Worm (Caenorhabditis elegans) whole organism, early embryonic: ENCODE measurements around the gene F43C11.10.
A peak's percentile ranks its signal among the peaks of the same experiment; 100 is the strongest.

ENCODE experiments used
- B0310.2 ChIP-seq: sonication (generic microtip); optimal IDR thresholded peaks from 2 replicates; lab custom pipeline; 2016; ENCODE audit warnings: mild to moderate bottlenecking, missing genetic modification characterization, missing compliant biosample characterization
- F13C5.2 ChIP-seq: sonication (generic microtip); optimal IDR thresholded peaks from 2 replicates; lab custom pipeline; 2017; ENCODE audit warnings: mild to moderate bottlenecking, missing genetic modification characterization, inconsistent platforms, missing compliant biosample characterization
- aly-1 ChIP-seq: sonication (generic microtip); optimal IDR thresholded peaks from 2 replicates; lab custom pipeline; 2016; ENCODE audit warnings: missing genetic modification characterization, missing compliant biosample characterization
- ama-1 ChIP-seq: fragments of 150-350 bp; optimal IDR thresholded peaks from 2 replicates; lab custom pipeline; 2014
- ceh-13 ChIP-seq: fragments of 200-800 bp; sonication (Bioruptor generic); optimal IDR thresholded peaks from 2 replicates; lab custom pipeline; 2018; ENCODE audit warnings: mild to moderate bottlenecking, missing genetic modification characterization, missing compliant biosample characterization
- ceh-36 ChIP-seq: sonication (generic microtip); optimal IDR thresholded peaks from 2 replicates; lab custom pipeline; 2016; ENCODE audit warnings: missing genetic modification characterization, inconsistent platforms, missing compliant biosample characterization
- ets-7 ChIP-seq: sonication (generic microtip); optimal IDR thresholded peaks from 2 replicates; lab custom pipeline; 2016; ENCODE audit warnings: missing genotype, missing genetic modification characterization, missing compliant biosample characterization
- flt-1 ChIP-seq: fragments of 200-800 bp; sonication (Bioruptor generic); IDR thresholded peaks from 2 replicates; pipeline ENCODE4 v1.3.6; 2022; ENCODE audit warnings: missing genetic modification characterization, missing compliant biosample characterization
- hmbx-1 ChIP-seq: sonication (generic microtip); optimal IDR thresholded peaks from 2 replicates; lab custom pipeline; 2016; ENCODE audit warnings: mild to moderate bottlenecking, missing genetic modification characterization, missing compliant biosample characterization
- hmg-4 ChIP-seq: fragments of 200-800 bp; sonication (Bioruptor generic); optimal IDR thresholded peaks from 2 replicates; lab custom pipeline; 2018; ENCODE audit warnings: mild to moderate bottlenecking, missing genetic modification characterization, missing compliant biosample characterization
- hnd-1 ChIP-seq: sonication (generic microtip); optimal IDR thresholded peaks from 2 replicates; lab custom pipeline; 2016; ENCODE audit warnings: missing genetic modification characterization, missing compliant biosample characterization
- pes-1 ChIP-seq: fragments of 200-800 bp; sonication (Bioruptor generic); IDR thresholded peaks from 2 replicates; pipeline ENCODE4 v1.3.6; 2022; ENCODE audit warnings: missing genetic modification reagents, missing genetic modification characterization, missing compliant biosample characterization
- scrt-1 ChIP-seq: fragments of 200-800 bp; sonication (Bioruptor generic); IDR thresholded peaks from 2 replicates; pipeline ENCODE4 v1.3.6; 2022; ENCODE audit warnings: missing genetic modification characterization, missing compliant biosample characterization
- sea-1 ChIP-seq: fragments of 200-800 bp; sonication (Bioruptor generic); conservative IDR thresholded peaks from 2 replicates; pipeline ENCODE4 v1.3.6; 2022; ENCODE audit warnings: missing genetic modification characterization, missing compliant biosample characterization
- tbx-11 ChIP-seq: fragments of 200-800 bp; sonication (Bioruptor generic); IDR thresholded peaks from 2 replicates; pipeline ENCODE4 v1.3.6; 2022; ENCODE audit warnings: missing genetic modification characterization, missing compliant biosample characterization
- tbx-37 ChIP-seq: fragments of 200-800 bp; sonication (Bioruptor generic); conservative IDR thresholded peaks from 2 replicates; pipeline ENCODE4 v1.3.6; 2022; ENCODE audit warnings: missing genetic modification reagents, missing genetic modification characterization, missing compliant biosample characterization
- tra-4 ChIP-seq: sonication (generic microtip); optimal IDR thresholded peaks from 2 replicates; lab custom pipeline; 2017; ENCODE audit warnings: missing genetic modification characterization, missing compliant biosample characterization

The F43C11.10 gene

ce11 chrII:2385495-2385894 is 33.0 kb upstream of the F43C11.10 start, which contains the start of gene F16G10.9:
Gene F16G10.9 (minus strand): TSS chrII:2385595.
- TF ChIP-seq tbx-11 (GFP tag; lab: Robert Waterston, UW) (no peak), hmbx-1 (tag; lab: Kevin White, UChicago) (no peak), sea-1 (no peak), hnd-1 (no peak), hmg-4 (GFP tag; lab: Kevin White, UChicago) (no peak), F13C5.2 (tag; lab: Kevin White, UChicago) (no peak), ama-1 (lab: Kevin White, UChicago) (no peak), flt-1 (no peak), ceh-36 (tag; lab: Kevin White, UChicago) (no peak), pes-1 (GFP tag; lab: Robert Waterston, UW) (no peak), scrt-1 (GFP tag; lab: Robert Waterston, UW) (no peak), tbx-37 (GFP tag; lab: Robert Waterston, UW) (no peak), ets-7 (tag; lab: Kevin White, UChicago) (no peak), tra-4 (tag; lab: Kevin White, UChicago) (no peak), B0310.2 (tag; lab: Kevin White, UChicago) (no peak), ceh-13 (no peak), aly-1 (no peak)

- no peak for TF ChIP-seq hmbx-1 (tag; lab: Kevin White, UChicago)
Observed at ce11 chrII:2383334-2383733, 30.9 kb upstream of the F43C11.10 start, which contains the start of gene F16G10.8. Gene F16G10.8 (minus strand): TSS chrII:2383434.

ce11 chrII:2380174-2380573 is 27.7 kb upstream of the F43C11.10 start, which contains the start of gene F16G10.7:
Gene F16G10.7 (minus strand): TSS chrII:2380274.
- TF ChIP-seq tbx-37 (GFP tag; lab: Robert Waterston, UW) = no peak
- TF ChIP-seq F13C5.2 (tag; lab: Kevin White, UChicago) = no peak
- no peak for TF ChIP-seq B0310.2 (tag; lab: Kevin White, UChicago)
- no peak for TF ChIP-seq ceh-13

ce11 chrII:2379673-2380072 is 27.2 kb upstream of the F43C11.10 start:
- no peak for TF ChIP-seq B0310.2 (tag; lab: Kevin White, UChicago)
- TF ChIP-seq flt-1 = no peak
- TF ChIP-seq aly-1 = no peak
- no peak for TF ChIP-seq tbx-11 (GFP tag; lab: Robert Waterston, UW)
- no peak for TF ChIP-seq ceh-13
- TF ChIP-seq hnd-1 = no peak
- no peak for TF ChIP-seq hmbx-1 (tag; lab: Kevin White, UChicago)
- TF ChIP-seq F13C5.2 (tag; lab: Kevin White, UChicago) = no peak
- no peak for TF ChIP-seq sea-1
- no peak for TF ChIP-seq hmg-4 (GFP tag; lab: Kevin White, UChicago)
- TF ChIP-seq ceh-36 (tag; lab: Kevin White, UChicago) = no peak
- no peak for TF ChIP-seq ets-7 (tag; lab: Kevin White, UChicago)
- no peak for TF ChIP-seq tbx-37 (GFP tag; lab: Robert Waterston, UW)
- no peak for TF ChIP-seq pes-1 (GFP tag; lab: Robert Waterston, UW)
- TF ChIP-seq tra-4 (tag; lab: Kevin White, UChicago) = no peak
- no peak for TF ChIP-seq ama-1 (lab: Kevin White, UChicago)

ce11 chrII:2378465-2379009 is 26.1 kb upstream of the F43C11.10 start:
- TF ChIP-seq B0310.2 (tag; lab: Kevin White, UChicago) (peak; percentile 43), hnd-1 (no peak)

- TF ChIP-seq B0310.2 (tag; lab: Kevin White, UChicago) = no peak
- no peak for TF ChIP-seq tbx-37 (GFP tag; lab: Robert Waterston, UW)
- no peak for TF ChIP-seq sea-1
- no peak for TF ChIP-seq hmbx-1 (tag; lab: Kevin White, UChicago)
- no peak for TF ChIP-seq hnd-1
- TF ChIP-seq ceh-36 (tag; lab: Kevin White, UChicago) = no peak
- TF ChIP-seq pes-1 (GFP tag; lab: Robert Waterston, UW) = no peak
- no peak for TF ChIP-seq ama-1 (lab: Kevin White, UChicago)
- TF ChIP-seq ets-7 (tag; lab: Kevin White, UChicago) = no peak
- TF ChIP-seq tbx-11 (GFP tag; lab: Robert Waterston, UW) = no peak
- no peak for TF ChIP-seq ceh-13
- no peak for TF ChIP-seq aly-1
- no peak for TF ChIP-seq flt-1
- no peak for TF ChIP-seq tra-4 (tag; lab: Kevin White, UChicago)
Observed at ce11 chrII:2377751-2378150, 25.3 kb upstream of the F43C11.10 start, which contains the start of gene F16G10.6. Gene F16G10.6 (minus strand): TSS chrII:2377851.

- TF ChIP-seq tbx-37 (GFP tag; lab: Robert Waterston, UW) = no peak
- TF ChIP-seq hmg-4 (GFP tag; lab: Kevin White, UChicago) = no peak
- no peak for TF ChIP-seq flt-1
- no peak for TF ChIP-seq aly-1
- TF ChIP-seq scrt-1 (GFP tag; lab: Robert Waterston, UW) = no peak
- no peak for TF ChIP-seq F13C5.2 (tag; lab: Kevin White, UChicago)
- no peak for TF ChIP-seq ceh-36 (tag; lab: Kevin White, UChicago)
- no peak for TF ChIP-seq hnd-1
- no peak for TF ChIP-seq hmbx-1 (tag; lab: Kevin White, UChicago)
- no peak for TF ChIP-seq ets-7 (tag; lab: Kevin White, UChicago)
- no peak for TF ChIP-seq sea-1
- no peak for TF ChIP-seq B0310.2 (tag; lab: Kevin White, UChicago)
- no peak for TF ChIP-seq tra-4 (tag; lab: Kevin White, UChicago)
- no peak for TF ChIP-seq tbx-11 (GFP tag; lab: Robert Waterston, UW)
- TF ChIP-seq ama-1 (lab: Kevin White, UChicago) = no peak
Observed at ce11 chrII:2374973-2375372, 22.5 kb upstream of the F43C11.10 start, which contains the start of gene F16G10.2. Gene F16G10.2 (plus strand): TSS chrII:2375273.

ce11 chrII:2372090-2372489 is 19.6 kb upstream of the F43C11.10 start, which contains the start of gene F16G10.3:
Gene F16G10.3 (plus strand): TSS chrII:2372390.
- TF ChIP-seq ets-7 (tag; lab: Kevin White, UChicago) (no peak), aly-1 (no peak), ceh-13 (no peak), F13C5.2 (tag; lab: Kevin White, UChicago) (no peak), flt-1 (no peak), B0310.2 (tag; lab: Kevin White, UChicago) (no peak), ceh-36 (tag; lab: Kevin White, UChicago) (no peak), sea-1 (no peak), hmg-4 (GFP tag; lab: Kevin White, UChicago) (no peak), tra-4 (tag; lab: Kevin White, UChicago) (no peak), hnd-1 (no peak), ama-1 (lab: Kevin White, UChicago) (no peak), tbx-11 (GFP tag; lab: Robert Waterston, UW) (no peak), tbx-37 (GFP tag; lab: Robert Waterston, UW) (no peak), pes-1 (GFP tag; lab: Robert Waterston, UW) (no peak), scrt-1 (GFP tag; lab: Robert Waterston, UW) (no peak), hmbx-1 (tag; lab: Kevin White, UChicago) (no peak)
